Fruit fly (Drosophila melanogaster): ENCODE results near the gene spo.

spo gene

DNA sequence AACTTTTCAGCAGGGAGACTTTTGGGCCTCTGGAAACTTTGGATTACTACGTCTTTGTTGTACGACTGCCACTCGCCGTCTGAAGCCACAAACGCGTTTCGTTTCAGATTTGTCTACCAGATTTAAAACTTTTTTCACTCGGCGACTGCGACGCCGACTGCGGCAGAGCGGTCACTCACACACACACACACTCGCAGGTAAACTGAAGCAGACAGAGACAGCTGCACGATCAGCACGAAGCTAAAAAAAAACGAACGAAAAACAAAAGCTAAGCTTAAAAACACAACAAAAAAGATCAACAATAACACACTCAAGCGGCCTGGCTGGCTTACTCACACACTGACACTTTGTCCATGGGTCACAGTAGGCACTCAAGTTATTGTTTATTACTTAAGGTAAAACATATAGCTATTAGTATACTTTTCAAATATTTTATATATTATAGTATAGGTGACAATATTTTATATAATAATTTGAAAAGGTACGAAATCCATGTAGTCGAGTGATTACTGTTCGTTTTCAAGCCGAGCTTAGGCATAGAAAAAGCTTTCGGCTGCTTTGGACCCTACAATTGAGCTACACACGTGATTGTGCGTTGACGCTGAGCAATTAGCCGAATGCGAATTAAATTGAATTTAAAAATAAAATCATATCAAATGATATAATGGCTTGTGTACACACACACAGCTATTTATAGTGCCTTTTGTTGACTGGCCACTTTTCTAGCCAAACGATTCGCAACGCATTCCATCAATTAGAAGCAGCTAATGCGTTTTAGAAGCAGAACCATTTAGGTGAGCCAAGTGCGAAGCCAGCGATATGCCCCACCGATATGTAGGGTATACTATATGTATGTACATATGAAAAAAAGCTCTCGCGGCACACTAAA, 14.9 kb downstream of the spo start, which contains the start of gene Msr-110 (continued):
- TF ChIP-seq br (GFP tag; optimal IDR thresholded peaks at IDR 0.05), result peak; percentile 82
- peak; percentile 96 for TF ChIP-seq Rel (GFP tag; optimal IDR thresholded peaks at IDR 0.05)
- TF ChIP-seq Rel (tag; optimal IDR thresholded peaks at IDR 0.05), result peak; percentile 79
- peak; percentile 70 for TF ChIP-seq sv (GFP tag; optimal IDR thresholded peaks at IDR 0.05)
- TF ChIP-seq Hr78 (GFP tag; optimal IDR thresholded peaks at IDR 0.05), result no peak
- no peak for TF ChIP-seq tai (GFP tag; optimal IDR thresholded peaks at IDR 0.05)
- TF ChIP-seq N (GFP tag; optimal IDR thresholded peaks at IDR 0.05), result no peak
- no peak for TF ChIP-seq Dfd (GFP tag; optimal IDR thresholded peaks at IDR 0.05)
- TF ChIP-seq ey (GFP tag; optimal IDR thresholded peaks at IDR 0.05), result peak; percentile 83

DNA sequence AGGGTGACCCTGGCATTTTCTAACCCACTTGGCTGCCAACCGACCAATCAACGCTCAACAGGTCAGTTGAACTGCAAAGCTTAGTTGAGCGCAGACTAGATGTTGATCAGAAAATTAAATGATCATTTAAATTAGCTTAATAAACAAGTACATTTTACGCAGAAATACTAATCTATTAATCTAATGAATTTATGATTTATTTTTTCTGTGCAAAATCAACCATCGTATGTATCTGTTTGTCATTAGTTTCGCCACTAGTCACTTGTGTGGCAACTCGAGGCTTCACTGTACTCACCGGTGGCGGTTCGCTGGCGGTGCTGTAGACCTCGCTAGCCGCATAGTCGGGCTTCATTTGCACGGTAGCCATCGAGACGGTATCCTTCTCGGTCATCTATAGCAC, 15.8 kb downstream of the spo start:
- TF ChIP-seq woc (GFP tag; optimal IDR thresholded peaks at IDR 0.05) (no peak), pan (optimal IDR thresholded peaks at IDR 0.05) (no peak), Dif (GFP tag; optimal IDR thresholded peaks at IDR 0.05; ENCODE audit: partially characterized antibody) (no peak), sv (GFP tag; optimal IDR thresholded peaks at IDR 0.05) (no peak), usp (GFP tag; optimal IDR thresholded peaks at IDR 0.05) (no peak), br (GFP tag; optimal IDR thresholded peaks at IDR 0.05) (no peak), lola (GFP tag; optimal IDR thresholded peaks at IDR 0.05) (no peak), jim (GFP tag; optimal IDR thresholded peaks at IDR 0.05) (no peak), Dfd (GFP tag; optimal IDR thresholded peaks at IDR 0.05) (no peak), CG9705 (GFP tag; optimal IDR thresholded peaks at IDR 0.05) (no peak), N (GFP tag; optimal IDR thresholded peaks at IDR 0.05) (no peak), h (GFP tag; optimal IDR thresholded peaks at IDR 0.05) (no peak), CrebA (GFP tag; optimal IDR thresholded peaks at IDR 0.05; ENCODE audit: borderline replicate concordance) (no peak), sage (GFP tag; optimal IDR thresholded peaks at IDR 0.05) (no peak), OdsH (GFP tag; optimal IDR thresholded peaks at IDR 0.05) (no peak), dmrt93B (GFP tag; optimal IDR thresholded peaks at IDR 0.05) (no peak)

DNA sequence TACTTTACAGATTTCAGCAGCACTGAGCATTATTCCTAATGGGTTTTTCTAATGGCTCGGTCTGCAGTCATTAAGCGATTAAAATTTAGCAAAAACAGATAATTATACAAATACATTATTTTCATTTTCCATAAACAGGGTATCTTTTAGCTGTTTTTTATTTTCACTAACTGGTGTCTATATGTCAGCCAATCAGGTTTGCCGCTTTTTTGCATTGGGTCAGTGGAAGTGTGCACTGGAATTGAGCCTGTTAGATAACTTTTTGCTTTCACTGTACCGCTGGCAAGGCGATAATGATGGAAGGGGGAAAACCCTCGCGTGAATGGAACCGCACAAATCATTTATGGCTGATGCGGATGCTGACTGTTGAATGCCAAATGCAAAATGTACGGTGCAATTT, 16.8 kb downstream of the spo start:
- TF ChIP-seq Rel (GFP tag; optimal IDR thresholded peaks at IDR 0.05), result no peak
- TF ChIP-seq Rel (tag; optimal IDR thresholded peaks at IDR 0.05), result peak; percentile 82
- TF ChIP-seq Dif (GFP tag; optimal IDR thresholded peaks at IDR 0.05; ENCODE audit: partially characterized antibody), result no peak

DNA sequence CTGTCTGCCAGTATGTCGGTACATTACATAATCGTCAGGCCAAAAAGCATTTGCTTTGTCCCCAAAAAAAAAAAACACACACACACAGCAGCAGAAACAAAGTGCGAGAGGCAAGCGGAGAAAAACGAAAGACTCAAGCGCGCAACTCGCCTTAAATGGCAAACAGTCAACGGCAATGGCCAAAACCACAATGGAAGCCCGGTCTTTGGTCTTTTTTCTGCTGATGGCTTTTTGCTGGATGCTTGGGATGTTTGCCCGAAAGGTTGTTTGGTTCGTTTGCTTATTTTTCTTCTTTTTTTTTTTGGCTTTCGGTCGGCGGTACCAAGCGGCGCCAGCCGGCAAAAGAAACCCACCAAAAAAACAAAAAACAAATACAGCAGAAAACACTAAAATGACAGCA, 21.3 kb downstream of the spo start:
- TF ChIP-seq Sp1 (GFP tag; optimal IDR thresholded peaks at IDR 0.05) (peak; percentile 37), psq (GFP tag; optimal IDR thresholded peaks at IDR 0.05) (peak; percentile 43), jim (GFP tag; optimal IDR thresholded peaks at IDR 0.05) (peak; percentile 20), rgr (GFP tag; optimal IDR thresholded peaks at IDR 0.05) (no peak), brk (GFP tag; optimal IDR thresholded peaks at IDR 0.05) (peak; percentile 20)

DNA sequence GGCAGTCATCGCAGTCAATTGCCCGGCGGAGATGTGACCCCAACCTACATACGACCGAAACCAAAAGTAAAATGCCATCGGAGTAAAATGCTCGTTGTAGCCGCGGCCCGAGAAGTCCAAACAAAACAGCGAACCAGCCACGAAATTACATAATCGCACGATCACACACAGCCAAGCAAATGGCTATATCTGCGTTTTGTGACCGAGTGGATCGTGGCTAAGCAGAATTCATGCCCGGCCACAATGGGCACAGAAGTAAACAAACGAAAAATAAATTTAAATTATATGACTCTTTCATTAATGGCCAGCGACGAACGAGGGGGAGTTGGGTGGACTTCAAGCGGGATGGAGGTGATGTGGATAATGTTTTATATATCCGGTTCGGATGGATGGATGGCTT, 22.6 kb downstream of the spo start:
- no peak for TF ChIP-seq N (GFP tag; optimal IDR thresholded peaks at IDR 0.05)
- no peak for TF ChIP-seq Dif (GFP tag; optimal IDR thresholded peaks at IDR 0.05; ENCODE audit: partially characterized antibody)
- no peak for TF ChIP-seq dsf (GFP tag; optimal IDR thresholded peaks at IDR 0.05; ENCODE audit: borderline replicate concordance)
- no peak for TF ChIP-seq brk (GFP tag; optimal IDR thresholded peaks at IDR 0.05)
- no peak for TF ChIP-seq h (GFP tag; optimal IDR thresholded peaks at IDR 0.05)
- no peak for TF ChIP-seq Abd-B (GFP tag; optimal IDR thresholded peaks at IDR 0.05)
- TF ChIP-seq Hnf4 (GFP tag; optimal IDR thresholded peaks at IDR 0.05), result no peak
- TF ChIP-seq OdsH (GFP tag; optimal IDR thresholded peaks at IDR 0.05), result no peak
- TF ChIP-seq usp (GFP tag; optimal IDR thresholded peaks at IDR 0.05), result no peak
- TF ChIP-seq fru (GFP tag; optimal IDR thresholded peaks at IDR 0.05), result no peak
- no peak for TF ChIP-seq GATAd (GFP tag; optimal IDR thresholded peaks at IDR 0.05)
- TF ChIP-seq br (GFP tag; optimal IDR thresholded peaks at IDR 0.05), result no peak
- no peak for TF ChIP-seq Jra (GFP tag; optimal IDR thresholded peaks at IDR 0.05)
- TF ChIP-seq dl (GFP tag; optimal IDR thresholded peaks at IDR 0.05; ENCODE audit: insufficient read depth in 1 of 2, partially characterized antibody in 2 of 2), result no peak
